Fruit fly (Drosophila melanogaster) whole organism, prepupa: ENCODE data around the gene Coq7.

Experiments used
- Blimp-1 ChIP-seq: fragments of 200-800 bp; sonication (Bioruptor generic); optimal IDR thresholded peaks from 3 replicates; lab custom pipeline; 2017; ENCODE audit warnings: missing biosample characterization, missing genetic modification characterization, mild to moderate bottlenecking, moderate library complexity, missing genetic modification reagents
- CG10631 ChIP-seq: fragments of 200-800 bp; sonication (Bioruptor generic); optimal IDR thresholded peaks from 2 replicates; lab custom pipeline; 2016; ENCODE audit warnings: missing biosample characterization, missing genetic modification characterization
- CG10669 ChIP-seq: fragments of 200-800 bp; sonication (Bioruptor generic); optimal IDR thresholded peaks from 3 replicates; lab custom pipeline; 2018; ENCODE audit warnings: missing biosample characterization, mild to moderate bottlenecking, missing genetic modification characterization, moderate library complexity
- CG11294 ChIP-seq: fragments of 200-800 bp; sonication (Bioruptor generic); IDR thresholded peaks from 2 replicates; pipeline ENCODE4 v1.3.6; 2022; ENCODE audit warnings: missing biosample characterization, missing genetic modification characterization
- CG11902 ChIP-seq: fragments of 200-800 bp; sonication (Bioruptor generic); optimal IDR thresholded peaks from 3 replicates; lab custom pipeline; 2016; ENCODE audit warnings: missing biosample characterization, missing genetic modification characterization
- CG15336 ChIP-seq: fragments of 200-800 bp; sonication (Bioruptor generic); IDR thresholded peaks from 2 replicates; pipeline ENCODE4 v1.3.6; 2022; ENCODE audit warnings: missing biosample characterization, missing genetic modification characterization
- CG16779 ChIP-seq: fragments of 200-800 bp; sonication (Bioruptor generic); optimal IDR thresholded peaks from 3 replicates; lab custom pipeline; 2017; ENCODE audit warnings: missing biosample characterization, mild to moderate bottlenecking, missing genetic modification characterization
- CG3032 ChIP-seq: fragments of 200-800 bp; optimal IDR thresholded peaks from 2 replicates; lab custom pipeline; 2019; ENCODE audit warnings: missing biosample characterization, mild to moderate bottlenecking, missing genetic modification characterization, moderate library complexity
- CG31627 ChIP-seq: fragments of 200-800 bp; sonication (Bioruptor generic); optimal IDR thresholded peaks from 3 replicates; lab custom pipeline; 2016; ENCODE audit warnings: missing biosample characterization, missing genetic modification characterization
- CG32006 ChIP-seq: fragments of 200-800 bp; sonication (Bioruptor generic); optimal IDR thresholded peaks from 3 replicates; lab custom pipeline; 2017; ENCODE audit warnings: missing biosample characterization, mild to moderate bottlenecking, missing genetic modification characterization
- CG3919 ChIP-seq: fragments of 200-800 bp; sonication (Bioruptor generic); optimal IDR thresholded peaks from 3 replicates; lab custom pipeline; 2016; ENCODE audit warnings: missing biosample characterization, missing genetic modification characterization
- CG4318 ChIP-seq: fragments of 200-800 bp; sonication (Bioruptor generic); optimal IDR thresholded peaks from 3 replicates; lab custom pipeline; 2017; ENCODE audit warnings: missing biosample characterization, mild to moderate bottlenecking, missing genetic modification characterization
- CG6163 ChIP-seq: fragments of 200-800 bp; sonication (Bioruptor generic); IDR thresholded peaks from 3 replicates; pipeline ENCODE4 v1.3.6; 2022; ENCODE audit warnings: missing biosample characterization, missing genetic modification characterization
- CG6276 ChIP-seq: fragments of 200-800 bp; sonication (Bioruptor generic); optimal IDR thresholded peaks from 2 replicates; lab custom pipeline; 2017; ENCODE audit warnings: missing biosample characterization, mild to moderate bottlenecking, missing genetic modification characterization
- CG6854 ChIP-seq: fragments of 200-800 bp; sonication (Bioruptor generic); optimal IDR thresholded peaks from 2 replicates; lab custom pipeline; 2017; ENCODE audit warnings: missing biosample characterization, mild to moderate bottlenecking, missing genetic modification characterization
- CG7368 ChIP-seq: fragments of 200-800 bp; sonication (Bioruptor generic); optimal IDR thresholded peaks from 3 replicates; lab custom pipeline; 2016; ENCODE audit warnings: missing biosample characterization, missing genetic modification characterization
- CG8119 ChIP-seq: fragments of 200-800 bp; sonication (Bioruptor generic); IDR thresholded peaks from 3 replicates; pipeline ENCODE4 v1.3.6; 2022; ENCODE audit warnings: missing biosample characterization, missing genetic modification characterization
- CG8319 ChIP-seq: fragments of 200-800 bp; sonication (Bioruptor generic); optimal IDR thresholded peaks from 3 replicates; lab custom pipeline; 2016; ENCODE audit warnings: missing biosample characterization, missing genetic modification characterization
- CG8632 ChIP-seq: fragments of 200-800 bp; sonication (Bioruptor generic); optimal IDR thresholded peaks from 3 replicates; lab custom pipeline; 2016; ENCODE audit warnings: missing biosample characterization, missing genetic modification characterization
- Eip75B ChIP-seq: fragments of 200-800 bp; sonication (Bioruptor generic); optimal IDR thresholded peaks from 3 replicates; lab custom pipeline; 2016; ENCODE audit warnings: missing biosample characterization, missing genetic modification characterization
- Eip78C ChIP-seq: fragments of 200-800 bp; sonication (Bioruptor generic); peaks from one replicate; lab custom pipeline; 2016; ENCODE audit warnings: missing biosample characterization, missing genetic modification characterization
- Eip93F ChIP-seq: fragments of 200-800 bp; sonication (Bioruptor generic); optimal IDR thresholded peaks from 2 replicates; lab custom pipeline; 2016; ENCODE audit warnings: missing biosample characterization, mild to moderate bottlenecking, missing genetic modification characterization
- Ets21C ChIP-seq: fragments of 200-800 bp; sonication (Bioruptor generic); optimal IDR thresholded peaks from 3 replicates; lab custom pipeline; 2016; ENCODE audit warnings: missing biosample characterization, missing genetic modification characterization
- Ets96B ChIP-seq: fragments of 200-800 bp; optimal IDR thresholded peaks from 2 replicates; lab custom pipeline; 2019; ENCODE audit warnings: missing biosample characterization, mild to moderate bottlenecking, missing genetic modification characterization, moderate library complexity
- Gug ChIP-seq: fragments of 200-800 bp; sonication (Bioruptor generic); IDR thresholded peaks from 2 replicates; pipeline ENCODE4 v1.3.6; 2022; ENCODE audit warnings: missing biosample characterization, missing genetic modification characterization
- Hr38 ChIP-seq: sonication (Bioruptor generic); optimal IDR thresholded peaks from 2 replicates; lab custom pipeline; 2016; ENCODE audit warnings: missing biosample characterization, missing genetic modification characterization
- Hr4 ChIP-seq: fragments of 200-800 bp; sonication (Bioruptor generic); optimal IDR thresholded peaks from 3 replicates; lab custom pipeline; 2016; ENCODE audit warnings: missing biosample characterization, missing genetic modification characterization
- Lpt ChIP-seq: fragments of 200-800 bp; sonication (Bioruptor generic); optimal IDR thresholded peaks from 3 replicates; lab custom pipeline; 2016; ENCODE audit warnings: missing biosample characterization, missing genetic modification characterization
- OdsH ChIP-seq: fragments of 200-800 bp; sonication (Bioruptor generic); optimal IDR thresholded peaks from 3 replicates; lab custom pipeline; 2016; ENCODE audit warnings: missing biosample characterization, missing genetic modification characterization
- Smox ChIP-seq: fragments of 200-800 bp; sonication (Bioruptor generic); optimal IDR thresholded peaks from 3 replicates; lab custom pipeline; 2016; ENCODE audit warnings: missing biosample characterization, missing genetic modification characterization
- Sox102F ChIP-seq: fragments of 200-800 bp; sonication (Bioruptor generic); optimal IDR thresholded peaks from 2 replicates; lab custom pipeline; 2016; ENCODE audit warnings: missing biosample characterization, mild to moderate bottlenecking, missing genetic modification characterization
- Sox14 ChIP-seq: fragments of 200-800 bp; sonication (Bioruptor generic); optimal IDR thresholded peaks from 3 replicates; lab custom pipeline; 2016; ENCODE audit warnings: missing biosample characterization, missing genetic modification characterization
- Sox15 ChIP-seq: fragments of 200-800 bp; sonication (Bioruptor generic); optimal IDR thresholded peaks from 3 replicates; lab custom pipeline; 2016; ENCODE audit warnings: missing biosample characterization, missing genetic modification characterization
- achi ChIP-seq: fragments of 200-800 bp; sonication (Bioruptor generic); optimal IDR thresholded peaks from 3 replicates; lab custom pipeline; 2016; ENCODE audit warnings: missing biosample characterization, missing genetic modification characterization
- acj6 ChIP-seq: fragments of 200-800 bp; sonication (Bioruptor generic); optimal IDR thresholded peaks from 3 replicates; lab custom pipeline; 2016; ENCODE audit warnings: missing biosample characterization, missing genetic modification characterization
- dac ChIP-seq: fragments of 200-800 bp; sonication (Bioruptor generic); optimal IDR thresholded peaks from 2 replicates; lab custom pipeline; 2017; ENCODE audit warnings: missing biosample characterization, mild to moderate bottlenecking, missing genetic modification characterization
- dsx ChIP-seq: fragments of 200-800 bp; optimal IDR thresholded peaks from 3 replicates; lab custom pipeline; 2019; ENCODE audit warnings: missing biosample characterization, mild to moderate bottlenecking, missing genetic modification characterization, moderate library complexity; ENCODE audit not compliant: poor library complexity, severe bottlenecking
- esn ChIP-seq: fragments of 200-800 bp; sonication (Bioruptor generic); optimal IDR thresholded peaks from 2 replicates; lab custom pipeline; 2016; ENCODE audit warnings: missing biosample characterization, mild to moderate bottlenecking, missing genetic modification characterization, moderate library complexity
- fd85E ChIP-seq: fragments of 200-800 bp; sonication (Bioruptor generic); optimal IDR thresholded peaks from 3 replicates; lab custom pipeline; 2016; ENCODE audit warnings: missing biosample characterization, missing genetic modification characterization
- fkh ChIP-seq: fragments of 200-800 bp; sonication (Bioruptor generic); optimal IDR thresholded peaks from 3 replicates; lab custom pipeline; 2017; ENCODE audit warnings: missing biosample characterization, mild to moderate bottlenecking, missing genetic modification characterization, moderate library complexity
- lz ChIP-seq: fragments of 200-800 bp; sonication (Bioruptor generic); optimal IDR thresholded peaks from 3 replicates; lab custom pipeline; 2016; ENCODE audit warnings: missing biosample characterization, missing genetic modification characterization
- net ChIP-seq: fragments of 200-800 bp; sonication (Bioruptor generic); optimal IDR thresholded peaks from 3 replicates; lab custom pipeline; 2016; ENCODE audit warnings: missing biosample characterization, missing genetic modification characterization
- salr ChIP-seq, 2 experiments: fragments of 200-800 bp; sonication (Bioruptor generic); optimal IDR thresholded peaks; 3 replicates each; lab custom pipeline; 2016 to 2018; ENCODE audit warnings: missing biosample characterization in 2 of 2, missing genetic modification characterization in 2 of 2, mild to moderate bottlenecking in 1 of 2
- spab ChIP-seq: fragments of 200-800 bp; sonication (Bioruptor generic); optimal IDR thresholded peaks from 2 replicates; lab custom pipeline; 2017; ENCODE audit warnings: missing biosample characterization, mild to moderate bottlenecking, missing genetic modification characterization, missing genetic modification reagents
- ss ChIP-seq, 2 experiments: fragments of 200-800 bp; sonication (Bioruptor generic); optimal IDR thresholded peaks; 2 replicates in 1 of 2; 3 replicates in 1 of 2; lab custom pipeline; 2017 to 2018; ENCODE audit warnings: mild to moderate bottlenecking in 2 of 2, missing biosample characterization in 2 of 2, missing genetic modification characterization in 2 of 2, moderate library complexity in 1 of 2
- svp ChIP-seq: fragments of 200-800 bp; sonication (Bioruptor generic); peaks from one replicate; lab custom pipeline; 2016; ENCODE audit warnings: missing biosample characterization, missing genetic modification characterization
- topi ChIP-seq: fragments of 200-800 bp; sonication (Bioruptor generic); optimal IDR thresholded peaks from 3 replicates; lab custom pipeline; 2016; ENCODE audit warnings: missing biosample characterization, missing genetic modification characterization
- vri ChIP-seq: fragments of 200-800 bp; sonication (Bioruptor generic); optimal IDR thresholded peaks from 3 replicates; lab custom pipeline; 2016; ENCODE audit warnings: missing biosample characterization, mild to moderate bottlenecking, missing genetic modification characterization

Gene Coq7

DNA sequence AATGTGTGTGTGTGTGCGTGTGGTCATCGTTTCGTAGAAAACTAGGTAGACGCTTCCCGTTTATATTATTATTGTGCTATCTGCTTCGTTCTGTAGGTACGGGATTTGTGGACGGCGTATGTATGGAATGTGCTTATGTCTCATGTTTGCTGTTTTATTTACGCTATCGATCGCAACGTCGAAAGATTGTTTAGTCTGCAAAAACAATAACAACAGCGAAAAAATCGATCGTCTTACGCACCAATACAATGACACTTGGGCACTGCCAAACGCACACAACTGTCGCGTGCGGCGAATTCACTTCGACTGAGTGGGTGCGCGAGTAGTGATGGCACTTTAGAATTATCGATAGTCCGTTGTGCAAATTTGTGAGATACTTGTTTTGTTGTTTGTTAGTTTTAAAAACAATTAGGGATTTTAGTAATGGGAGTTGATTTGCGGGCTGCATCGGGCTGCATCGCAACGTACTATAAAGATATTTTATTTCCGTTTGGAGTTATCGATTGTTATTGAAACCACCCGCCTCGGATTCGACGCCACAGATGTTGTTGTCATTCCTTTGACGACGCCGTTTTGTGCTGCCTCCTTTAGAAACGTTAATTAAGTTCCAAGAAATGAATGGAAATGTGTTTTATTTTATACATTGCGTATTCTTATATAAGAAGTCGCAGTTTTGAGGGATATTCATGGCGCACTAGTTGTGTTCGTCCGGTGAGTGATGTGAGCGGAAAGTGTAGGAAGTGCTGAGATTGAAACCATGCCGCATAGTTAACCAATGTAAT, 11.7 kb upstream of the Coq7 start:
- TF ChIP-seq CG15336 (GFP tag; lab: Robert Waterston, UW) (0 out of 2 replicates have a peak, but pooled peaks have one; percentile 31), dsx (GFP tag; lab: Kevin White, UChicago) (no peak), esn (GFP tag; lab: Kevin White, UChicago) (peak; percentile 37), svp (GFP tag; lab: Kevin White, UChicago) (peak; percentile 73)

DNA sequence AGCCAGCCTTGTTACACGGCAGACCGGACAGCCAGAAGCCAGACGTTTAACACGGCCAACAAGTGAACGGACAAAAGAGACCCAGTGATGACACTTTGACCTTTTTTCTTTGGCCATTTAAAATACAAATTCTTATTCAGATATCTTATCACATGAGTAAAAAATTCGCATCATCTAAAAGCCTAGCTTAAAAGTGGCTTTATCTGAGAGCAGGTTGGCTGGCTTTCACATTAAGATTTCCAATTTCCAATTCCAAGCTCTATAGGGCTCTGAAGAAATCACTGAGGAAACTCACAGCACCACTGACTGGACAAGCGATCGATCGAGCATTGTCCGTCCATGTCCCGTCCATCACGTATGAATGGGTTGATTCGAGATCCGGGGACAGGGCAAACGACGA, 4.6 kb downstream of the Coq7 start:
- TF ChIP-seq Gug (GFP tag; lab: Robert Waterston, UW): no peak
- no peak for TF ChIP-seq dac (GFP tag; lab: Kevin White, UChicago)
- no peak for TF ChIP-seq Hr38 (GFP tag; lab: Kevin White, UChicago)
- TF ChIP-seq Ets96B (tag; lab: Kevin White, UChicago): peak; percentile 23
- TF ChIP-seq CG16779 (tag; lab: Kevin White, UChicago): no peak
- TF ChIP-seq Hr4 (GFP tag; lab: Kevin White, UChicago): no peak
- TF ChIP-seq Eip93F: no peak
- peak; percentile 6 for TF ChIP-seq esn (GFP tag; lab: Kevin White, UChicago)
- TF ChIP-seq spab: peak; percentile 16
- no peak for TF ChIP-seq CG6854
- no peak for TF ChIP-seq Smox (GFP tag; lab: Kevin White, UChicago)
- TF ChIP-seq CG31627 (GFP tag; lab: Kevin White, UChicago): no peak
- no peak for TF ChIP-seq CG15336 (GFP tag; lab: Robert Waterston, UW)
- TF ChIP-seq fkh (GFP tag; lab: Kevin White, UChicago): no peak
- peak; percentile 1 for TF ChIP-seq achi (GFP tag; lab: Kevin White, UChicago)
- TF ChIP-seq CG10631 (GFP tag; lab: Kevin White, UChicago): no peak
- no peak for TF ChIP-seq CG10669 (GFP tag; lab: Kevin White, UChicago)
- TF ChIP-seq salr (GFP tag; optimal IDR thresholded peaks at IDR 0.05; lab: Kevin White, UChicago): no peak
- no peak for TF ChIP-seq CG6276
- no peak for TF ChIP-seq Sox14 (GFP tag; lab: Kevin White, UChicago)
- TF ChIP-seq net (GFP tag; lab: Kevin White, UChicago): no peak
- no peak for TF ChIP-seq CG4318 (GFP tag; lab: Kevin White, UChicago)
- no peak for TF ChIP-seq CG6163 (GFP tag; lab: Robert Waterston, UW)
- peak; percentile 25 for TF ChIP-seq CG3032 (tag; lab: Kevin White, UChicago)
- no peak for TF ChIP-seq CG7368 (GFP tag; lab: Kevin White, UChicago)
- no peak for TF ChIP-seq CG11294 (GFP tag; lab: Robert Waterston, UW)
- peak; percentile 70 for TF ChIP-seq svp (GFP tag; lab: Kevin White, UChicago)
- TF ChIP-seq CG8119 (GFP tag; lab: Robert Waterston, UW): no peak
- no peak for TF ChIP-seq Eip75B (GFP tag; lab: Kevin White, UChicago)
- TF ChIP-seq CG32006 (GFP tag; lab: Kevin White, UChicago): no peak
- no peak for TF ChIP-seq Ets21C (GFP tag; lab: Kevin White, UChicago)
- TF ChIP-seq Sox15 (GFP tag; lab: Kevin White, UChicago): no peak
- TF ChIP-seq ss (GFP tag; optimal IDR thresholded peaks at IDR 0.05; lab: Kevin White, UChicago): peak in 1 of 2 experiments; percentile 21
- no peak for TF ChIP-seq vri (GFP tag; lab: Kevin White, UChicago)
- TF ChIP-seq CG8319: no peak
- no peak for TF ChIP-seq acj6 (GFP tag; lab: Kevin White, UChicago)
- TF ChIP-seq Eip78C (GFP tag; lab: Kevin White, UChicago): peak; percentile 65
- no peak for TF ChIP-seq OdsH (GFP tag; lab: Kevin White, UChicago)
- peak; percentile 31 for TF ChIP-seq CG3919 (GFP tag; lab: Kevin White, UChicago)
- no peak for TF ChIP-seq CG8632 (GFP tag; lab: Kevin White, UChicago)
- no peak for TF ChIP-seq Blimp-1 (GFP tag; lab: Kevin White, UChicago)
- no peak for TF ChIP-seq Lpt
- TF ChIP-seq CG11902 (GFP tag; lab: Kevin White, UChicago): no peak
- peak; percentile 2 for TF ChIP-seq Sox102F (GFP tag; lab: Kevin White, UChicago)
- no peak for TF ChIP-seq fd85E (GFP tag; lab: Kevin White, UChicago)
- peak; percentile 3 for TF ChIP-seq topi
- peak; percentile 7 for TF ChIP-seq dsx (GFP tag; lab: Kevin White, UChicago)
- no peak for TF ChIP-seq lz (GFP tag; lab: Kevin White, UChicago)
